Worm (Caenorhabditis elegans): ENCODE results near the gene fmil-1.

Gene fmil-1

ce11 chrIV:3668603-3669002, at the start of gene fmil-1:
Gene fmil-1 (minus strand): TSS chrIV:3668703.
- TF ChIP-seq unc-62 (GFP tag; optimal IDR thresholded peaks at IDR 0.05 in 1 of 2): no peak
- no peak for TF ChIP-seq unc-62 (tag; optimal IDR thresholded peaks at IDR 0.05)
- no peak for TF ChIP-seq nhr-41 (GFP tag; IDR thresholded peaks at IDR 0.05)
- no peak for TF ChIP-seq D1046.2 (GFP tag; IDR thresholded peaks at IDR 0.05)
- TF ChIP-seq fkh-10 (GFP tag; optimal IDR thresholded peaks at IDR 0.05): no peak
- no peak for TF ChIP-seq dmd-8 (GFP tag; IDR thresholded peaks at IDR 0.05)
- no peak for TF ChIP-seq F49E8.2 (tag; optimal IDR thresholded peaks at IDR 0.05; ENCODE audit: borderline replicate concordance)
- TF ChIP-seq ztf-7 (tag; optimal IDR thresholded peaks at IDR 0.05): no peak
- no peak for TF ChIP-seq mdl-1 (tag; optimal IDR thresholded peaks at IDR 0.05)
- no peak for TF ChIP-seq php-3 (GFP tag; IDR thresholded peaks at IDR 0.05)
- no peak for TF ChIP-seq F37D6.2 (tag; optimal IDR thresholded peaks at IDR 0.05)
- no peak for TF ChIP-seq nhr-28 (tag; optimal IDR thresholded peaks at IDR 0.05)
- TF ChIP-seq lin-1 (GFP tag; IDR thresholded peaks at IDR 0.05): no peak

- no peak for TF ChIP-seq duxl-1 (tag; optimal IDR thresholded peaks at IDR 0.05; ENCODE audit: poor library complexity)
- TF ChIP-seq nhr-48 (tag; optimal IDR thresholded peaks at IDR 0.05): no peak
- TF ChIP-seq nhr-102 (tag; optimal IDR thresholded peaks at IDR 0.05): no peak
- TF ChIP-seq attf-4 (tag; optimal IDR thresholded peaks at IDR 0.05): no peak
- no peak for TF ChIP-seq set-16 (GFP tag; IDR thresholded peaks at IDR 0.05)
- no peak for TF ChIP-seq ztf-11 (tag; optimal IDR thresholded peaks at IDR 0.05)
- no peak for TF ChIP-seq F49E8.2 (tag; optimal IDR thresholded peaks at IDR 0.05; ENCODE audit: borderline replicate concordance)
- no peak for TF ChIP-seq R02D3.7 (tag; optimal IDR thresholded peaks at IDR 0.05)
- TF ChIP-seq fkh-10 (GFP tag; optimal IDR thresholded peaks at IDR 0.05): no peak
- TF ChIP-seq mxl-2 (GFP tag; conservative IDR thresholded peaks at IDR 0.05): no peak
- no peak for TF ChIP-seq nhr-42 (GFP tag; IDR thresholded peaks at IDR 0.05)
- no peak for TF ChIP-seq Y75B8A.6 (GFP tag; IDR thresholded peaks at IDR 0.05)
- no peak for TF ChIP-seq sdz-12 (GFP tag; optimal IDR thresholded peaks at IDR 0.05)
Observed at ce11 chrIV:3710737-3711136, 42.2 kb upstream of the fmil-1 start.

ce11 chrIV:3709200-3709599, 40.7 kb upstream of the fmil-1 start, which contains the start of gene Y37E11AL.1:
Gene Y37E11AL.1 (plus strand): TSS chrIV:3709500.
- TF ChIP-seq ama-1 (optimal IDR thresholded peaks at IDR 0.05) (no peak), lir-3 (tag; optimal IDR thresholded peaks at IDR 0.05) (no peak), aha-1 (tag) (peak; percentile 34), lin-13 (GFP tag; optimal IDR thresholded peaks at IDR 0.05) (no peak), zag-1 (tag; optimal IDR thresholded peaks at IDR 0.05) (no peak), hif-1 (tag; optimal IDR thresholded peaks at IDR 0.05) (no peak)

ce11 chrIV:3701892-3702291, 33.4 kb upstream of the fmil-1 start, which contains the start of gene Y37E11AL.12:
Gene Y37E11AL.12 (minus strand): TSS chrIV:3701992.
- TF ChIP-seq zip-2 (tag; optimal IDR thresholded peaks at IDR 0.05): no peak
- TF ChIP-seq mdt-29 (GFP tag; IDR thresholded peaks at IDR 0.05): no peak
- TF ChIP-seq unc-130 (GFP tag; optimal IDR thresholded peaks at IDR 0.05): no peak
- TF ChIP-seq spr-3 (GFP tag; optimal IDR thresholded peaks at IDR 0.05): no peak
- TF ChIP-seq daf-16 (GFP tag; optimal IDR thresholded peaks at IDR 0.05): no peak
- no peak for TF ChIP-seq daf-16 (tag; optimal IDR thresholded peaks at IDR 0.05)
- no peak for TF ChIP-seq attf-4 (tag; optimal IDR thresholded peaks at IDR 0.05)
- TF ChIP-seq ces-1 (GFP tag; optimal IDR thresholded peaks at IDR 0.05): no peak

- no peak for TF ChIP-seq hlh-11 (tag; optimal IDR thresholded peaks at IDR 0.05)
Observed at ce11 chrIV:3700554-3700953, 32.1 kb upstream of the fmil-1 start, which contains the start of gene Y37E11AL.9. Gene Y37E11AL.9 (minus strand): TSS chrIV:3700654.
